Worm (Caenorhabditis elegans): Measurements from ENCODE around the gene srbc-9.

srbc-9 gene

DNA sequence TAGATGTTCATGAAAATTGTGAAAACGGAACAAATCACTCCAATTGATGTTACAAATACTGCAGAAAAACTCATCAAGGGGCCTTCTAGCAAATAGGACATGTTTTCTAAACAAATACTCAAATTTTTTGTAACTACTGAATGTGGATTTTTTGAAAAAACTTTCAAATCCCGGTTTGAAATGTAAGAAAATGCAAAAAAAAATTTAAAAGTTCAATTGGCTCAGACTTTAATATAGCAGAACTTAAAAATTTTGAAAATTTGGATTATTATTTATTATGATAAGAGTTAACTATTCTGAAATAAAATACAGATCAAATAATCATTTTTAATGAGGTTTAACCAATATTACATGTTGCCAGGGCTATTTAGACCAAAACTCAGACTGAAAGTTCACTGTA is at the start of gene srbc-9:
Gene srbc-9, minus strand, starts transcription at position 101 of the 400 bp plus-strand sequence.
- TF ChIP-seq mab-5 (tag; optimal IDR thresholded peaks at IDR 0.05) (no peak), lsy-2 (tag; optimal IDR thresholded peaks at IDR 0.05) (no peak), unc-120 (tag; optimal IDR thresholded peaks at IDR 0.05; ENCODE audit: poor library complexity, severe bottlenecking) (no peak), ztf-11 (tag; optimal IDR thresholded peaks at IDR 0.05) (no peak), drap-1 (GFP tag; optimal IDR thresholded peaks at IDR 0.05) (no peak), tbx-8 (GFP tag; optimal IDR thresholded peaks at IDR 0.05) (no peak), nhr-12 (tag; optimal IDR thresholded peaks at IDR 0.05) (no peak), snpc-4 (tag; optimal IDR thresholded peaks at IDR 0.05) (no peak), ceh-43 (GFP tag; optimal IDR thresholded peaks at IDR 0.05) (no peak), nhr-237 (tag; optimal IDR thresholded peaks at IDR 0.05) (no peak), M03D4.4 (tag; optimal IDR thresholded peaks at IDR 0.05) (no peak), unc-62 (GFP tag; optimal IDR thresholded peaks at IDR 0.05) (no peak), lin-13 (tag; optimal IDR thresholded peaks at IDR 0.05) (no peak)

DNA sequence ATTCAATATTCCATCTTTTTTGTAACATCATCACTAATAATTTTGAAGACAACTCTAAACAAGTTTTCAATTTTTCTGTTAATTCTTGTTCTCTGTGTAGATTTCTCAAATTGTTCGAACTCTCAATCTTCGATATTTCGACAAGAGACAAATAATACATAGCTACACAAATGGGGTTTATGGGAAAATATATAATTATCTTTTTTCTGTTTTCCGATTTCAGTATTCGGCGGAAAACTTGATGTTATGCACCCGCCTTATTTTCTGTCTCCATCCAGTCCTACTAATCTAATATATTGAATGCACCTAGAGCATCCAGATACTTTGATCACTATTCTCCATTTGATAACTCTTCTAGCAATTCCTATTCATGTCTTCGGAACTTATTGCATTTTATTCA is 48.8 kb upstream of the srbc-9 start, which contains the start of gene srh-268:
Gene srh-268, plus strand, starts transcription at position 301 of the 400 bp plus-strand sequence.
- TF ChIP-seq snpc-4 (tag; optimal IDR thresholded peaks at IDR 0.05) (no peak), flh-1 (GFP tag; optimal IDR thresholded peaks at IDR 0.05) (no peak), M03D4.4 (tag; optimal IDR thresholded peaks at IDR 0.05) (no peak), ces-1 (GFP tag; optimal IDR thresholded peaks at IDR 0.05) (no peak), hlh-1 (tag; optimal IDR thresholded peaks at IDR 0.05) (no peak), elt-1 (tag; optimal IDR thresholded peaks at IDR 0.05; ENCODE audit: borderline replicate concordance, insufficient read depth) (no peak), unc-62 (GFP tag; optimal IDR thresholded peaks at IDR 0.05) (no peak), blmp-1 (tag; optimal IDR thresholded peaks at IDR 0.05) (no peak), nhr-2 (tag; optimal IDR thresholded peaks at IDR 0.05) (no peak), sptf-1 (tag; optimal IDR thresholded peaks at IDR 0.05) (no peak), lin-13 (tag; optimal IDR thresholded peaks at IDR 0.05) (no peak), mep-1 (tag; optimal IDR thresholded peaks at IDR 0.05) (no peak), nhr-237 (tag; optimal IDR thresholded peaks at IDR 0.05) (no peak), elt-3 (tag; optimal IDR thresholded peaks at IDR 0.05) (no peak)

DNA sequence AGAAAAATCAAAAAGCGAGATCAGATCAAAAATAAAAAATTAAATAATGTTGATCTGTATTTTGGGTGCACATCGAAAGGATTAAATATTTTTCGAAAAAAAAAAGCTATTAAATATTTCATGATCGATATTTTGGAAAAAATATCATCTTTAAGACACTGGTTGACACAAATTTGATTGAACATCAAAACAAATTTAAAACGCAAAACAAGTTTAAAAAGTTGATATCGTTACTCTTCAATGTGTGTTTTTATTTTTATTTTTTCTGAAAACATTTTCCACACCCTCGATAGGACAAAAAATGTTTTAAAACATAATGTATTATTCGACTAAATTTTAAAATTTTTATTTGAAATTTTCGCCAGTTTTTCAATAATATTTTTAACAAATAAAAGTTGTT is 47.8 kb upstream of the srbc-9 start, which contains the start of gene C54F6.12:
Gene C54F6.12, minus strand, starts transcription at position 101 of the 400 bp plus-strand sequence.
- no peak for TF ChIP-seq mab-5 (tag; optimal IDR thresholded peaks at IDR 0.05)
- TF ChIP-seq unc-120 (tag; optimal IDR thresholded peaks at IDR 0.05; ENCODE audit: poor library complexity, severe bottlenecking), result no peak
- TF ChIP-seq tbx-8 (GFP tag; optimal IDR thresholded peaks at IDR 0.05), result no peak
- no peak for TF ChIP-seq ham-2 (GFP tag; optimal IDR thresholded peaks at IDR 0.05)
- TF ChIP-seq nhr-12 (tag; optimal IDR thresholded peaks at IDR 0.05), result no peak
- TF ChIP-seq ceh-43 (GFP tag; optimal IDR thresholded peaks at IDR 0.05), result no peak
- no peak for TF ChIP-seq pha-4 (tag; optimal IDR thresholded peaks at IDR 0.05)
- TF ChIP-seq ces-1 (GFP tag; optimal IDR thresholded peaks at IDR 0.05), result no peak
- no peak for TF ChIP-seq mep-1 (tag; optimal IDR thresholded peaks at IDR 0.05)
- no peak for TF ChIP-seq blmp-1 (tag; optimal IDR thresholded peaks at IDR 0.05)
- no peak for TF ChIP-seq lsy-2 (tag; optimal IDR thresholded peaks at IDR 0.05)
- no peak for TF ChIP-seq elt-1 (tag; optimal IDR thresholded peaks at IDR 0.05; ENCODE audit: borderline replicate concordance, insufficient read depth)
- TF ChIP-seq zip-8 (tag; optimal IDR thresholded peaks at IDR 0.05), result no peak
- no peak for TF ChIP-seq lin-13 (tag; optimal IDR thresholded peaks at IDR 0.05)
- no peak for TF ChIP-seq lin-32 (GFP tag; optimal IDR thresholded peaks at IDR 0.05)
- no peak for TF ChIP-seq ceh-83 (GFP tag; optimal IDR thresholded peaks at IDR 0.05)
- TF ChIP-seq hlh-1 (tag; optimal IDR thresholded peaks at IDR 0.05), result no peak
- TF ChIP-seq ztf-11 (tag; optimal IDR thresholded peaks at IDR 0.05), result no peak

DNA sequence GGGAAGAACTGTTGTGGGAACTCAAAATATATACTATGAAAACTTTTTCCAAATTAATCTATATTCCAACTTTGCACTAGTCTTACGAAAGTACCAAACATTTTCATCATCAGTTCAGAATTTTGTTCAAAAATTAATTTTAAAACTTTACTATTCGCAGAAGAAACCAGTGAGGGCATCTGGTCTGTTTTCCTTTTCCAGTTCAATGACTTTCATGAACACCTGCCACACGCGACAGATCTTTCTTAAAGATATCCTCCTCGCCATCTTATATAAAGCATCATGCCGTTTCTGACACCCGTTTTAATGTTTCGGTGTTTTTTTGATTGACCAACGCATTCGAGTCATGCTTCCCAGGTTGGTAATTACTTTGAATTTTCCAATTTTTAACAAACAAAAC is 42.7 kb upstream of the srbc-9 start, which contains the start of gene C54F6.3:
Gene C54F6.3, plus strand, starts transcription at position 301 of the 400 bp plus-strand sequence.
- no peak for TF ChIP-seq ceh-83 (GFP tag; optimal IDR thresholded peaks at IDR 0.05)
- TF ChIP-seq unc-120 (tag; optimal IDR thresholded peaks at IDR 0.05; ENCODE audit: poor library complexity, severe bottlenecking), result no peak
- TF ChIP-seq lin-13 (tag; optimal IDR thresholded peaks at IDR 0.05), result no peak
- no peak for TF ChIP-seq cnd-1 (tag; optimal IDR thresholded peaks at IDR 0.05)
- no peak for TF ChIP-seq mls-2 (tag; optimal IDR thresholded peaks at IDR 0.05)
- TF ChIP-seq elt-3 (tag; optimal IDR thresholded peaks at IDR 0.05), result no peak
- no peak for TF ChIP-seq lsy-2 (tag; optimal IDR thresholded peaks at IDR 0.05)
- TF ChIP-seq bed-3 (GFP tag; optimal IDR thresholded peaks at IDR 0.05), result no peak
- TF ChIP-seq ceh-39 (tag; optimal IDR thresholded peaks at IDR 0.05), result no peak
- no peak for TF ChIP-seq sptf-1 (tag; optimal IDR thresholded peaks at IDR 0.05)
- no peak for TF ChIP-seq ceh-43 (GFP tag; optimal IDR thresholded peaks at IDR 0.05)
- TF ChIP-seq hlh-1 (tag; optimal IDR thresholded peaks at IDR 0.05), result no peak
- no peak for TF ChIP-seq unc-39 (tag; optimal IDR thresholded peaks at IDR 0.05)

All from whole organism, mixed stage, embryonic.